Worm (Caenorhabditis elegans) whole organism, mixed stage, embryonic: Measurements from ENCODE around the gene C05A2.4.

Source experiments
- ces-1 ChIP-seq: fragments of 150-350 bp; optimal IDR thresholded peaks from 2 replicates; lab custom pipeline; 2014; ENCODE audit warnings: missing biosample characterization, missing genetic modification reagents, missing genetic modification characterization
- nhr-76 ChIP-seq: sonication (generic microtip); optimal IDR thresholded peaks from 2 replicates; lab custom pipeline; 2017; ENCODE audit warnings: missing biosample characterization, missing genetic modification characterization
- pha-4 ChIP-seq: fragments of 150-350 bp; optimal IDR thresholded peaks from 2 replicates; lab custom pipeline; 2018; ENCODE audit warnings: missing biosample characterization, missing genetic modification reagents, missing genetic modification characterization
- snpc-4 ChIP-seq: fragments of 150-350 bp; optimal IDR thresholded peaks from 2 replicates; lab custom pipeline; 2014; ENCODE audit warnings: missing biosample characterization, missing genetic modification characterization
- sptf-1 ChIP-seq: sonication (generic microtip); optimal IDR thresholded peaks from 2 replicates; lab custom pipeline; 2017; ENCODE audit warnings: mild to moderate bottlenecking, missing genetic modification characterization, moderate library complexity, missing compliant biosample characterization
- unc-39 ChIP-seq: fragments of 150-350 bp; optimal IDR thresholded peaks from 2 replicates; lab custom pipeline; 2014; ENCODE audit warnings: missing biosample characterization, missing genetic modification characterization

DNA sequence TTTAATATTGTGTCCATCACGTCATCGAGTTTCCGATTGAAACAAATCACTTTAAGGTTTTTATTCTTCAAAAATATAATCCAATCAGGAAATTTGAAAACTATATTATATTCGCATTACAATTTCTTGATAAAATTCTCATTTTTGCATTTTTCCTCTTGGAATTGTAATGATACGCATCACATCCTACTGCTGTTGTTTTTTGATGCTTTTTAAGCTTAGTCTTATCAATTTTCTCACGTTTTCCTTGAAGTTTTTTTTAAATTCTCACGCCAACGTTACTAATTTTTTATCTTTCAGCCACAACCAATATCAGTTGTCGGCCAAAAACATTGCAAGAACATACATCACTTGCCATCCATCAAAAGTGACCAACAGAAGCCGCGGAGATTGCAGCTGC, 13.2 kb upstream of the C05A2.4 start, which contains the start of gene gsp-1:
- no peak for TF ChIP-seq pha-4 (tag; lab: Kevin White, UChicago)
- TF ChIP-seq snpc-4 = no peak
- TF ChIP-seq unc-39 (tag; lab: Kevin White, UChicago) = no peak
- no peak for TF ChIP-seq ces-1 (GFP tag; lab: Kevin White, UChicago)
- TF ChIP-seq nhr-76 = no peak
- TF ChIP-seq sptf-1 (tag; lab: Kevin White, UChicago) = no peak
